Worm (Caenorhabditis elegans): ENCODE measurements around the gene H12D21.5.

- TF ChIP-seq unc-62 (GFP tag; optimal IDR thresholded peaks at IDR 0.05) (no peak), ceh-43 (GFP tag; optimal IDR thresholded peaks at IDR 0.05) (no peak), elt-3 (tag; optimal IDR thresholded peaks at IDR 0.05) (no peak), lsy-2 (tag; optimal IDR thresholded peaks at IDR 0.05) (no peak), ces-1 (GFP tag; optimal IDR thresholded peaks at IDR 0.05) (peak; percentile 70), cnd-1 (tag; optimal IDR thresholded peaks at IDR 0.05) (no peak), blmp-1 (tag; optimal IDR thresholded peaks at IDR 0.05) (no peak), flh-1 (GFP tag; optimal IDR thresholded peaks at IDR 0.05) (no peak), pha-4 (tag; optimal IDR thresholded peaks at IDR 0.05) (no peak), tbx-8 (GFP tag; optimal IDR thresholded peaks at IDR 0.05) (no peak)
Observed at ce11 chrV:14859380-14859779, 34.4 kb upstream of the H12D21.5 start.
